Worm (Caenorhabditis elegans) whole organism, L4 larva: ENCODE results near the gene ztf-14.

Experiments
- D1046.2 ChIP-seq: fragments of 200-800 bp; sonication (Bioruptor generic); IDR thresholded peaks from 2 replicates; pipeline ENCODE4 v1.3.6; 2022; ENCODE audit warnings: missing genetic modification characterization, missing compliant biosample characterization
- F10B5.3 ChIP-seq: sonication (generic microtip); optimal IDR thresholded peaks from 2 replicates; lab custom pipeline; 2016; ENCODE audit warnings: mild to moderate bottlenecking, missing genetic modification characterization, missing compliant biosample characterization
- F44E2.7 ChIP-seq: fragments of 200-800 bp; sonication (Bioruptor generic); IDR thresholded peaks from 2 replicates; pipeline ENCODE4 v2.1.2; 2022; ENCODE audit warnings: missing genetic modification characterization, missing compliant biosample characterization
- T20F7.1 ChIP-seq: fragments of 200-800 bp; sonication (Bioruptor generic); optimal IDR thresholded peaks from 2 replicates; lab custom pipeline; 2018; ENCODE audit warnings: mild to moderate bottlenecking, missing genetic modification characterization, missing compliant biosample characterization
- Y75B8A.6 ChIP-seq: fragments of 200-800 bp; sonication (Bioruptor generic); IDR thresholded peaks from 2 replicates; pipeline ENCODE4 v1.3.6; 2022; ENCODE audit warnings: missing genetic modification reagents, missing genetic modification characterization, missing compliant biosample characterization
- ZK546.5 ChIP-seq, 2 experiments: sonication (generic microtip); optimal IDR thresholded peaks; 2 replicates each; lab custom pipeline; 2017; ENCODE audit warnings: missing biosample characterization in 2 of 2, missing genetic modification characterization in 2 of 2
- aly-2 ChIP-seq: sonication (generic microtip); optimal IDR thresholded peaks from 2 replicates; lab custom pipeline; 2018; ENCODE audit warnings: missing biosample characterization, missing genetic modification characterization
- ceh-28 ChIP-seq: fragments of 150-350 bp; optimal IDR thresholded peaks from 2 replicates; lab custom pipeline; 2014; ENCODE audit warnings: missing biosample characterization, missing genetic modification reagents, missing genetic modification characterization
- cey-2 ChIP-seq: sonication (generic microtip); optimal IDR thresholded peaks from 3 replicates; lab custom pipeline; 2017; ENCODE audit warnings: missing genetic modification characterization, mild to moderate bottlenecking, missing compliant biosample characterization, antibody characterized with exemption, borderline replicate concordance; ENCODE audit not compliant: insufficient read depth
- ctbp-1 ChIP-seq: fragments of 200-800 bp; sonication (Bioruptor generic); IDR thresholded peaks from 2 replicates; pipeline ENCODE4 v1.3.6; 2022; ENCODE audit warnings: missing genetic modification reagents, missing genetic modification characterization, missing compliant biosample characterization
- daf-12 ChIP-seq: fragments of 150-350 bp; optimal IDR thresholded peaks from 2 replicates; lab custom pipeline; 2014; ENCODE audit warnings: missing biosample characterization, missing genetic modification reagents, missing genetic modification characterization
- daf-16 ChIP-seq, 3 experiments: sonication (generic microtip); optimal IDR thresholded peaks; 2 replicates each; lab custom pipeline; 2016 to 2017; ENCODE audit warnings: missing genetic modification characterization in 3 of 3, missing genetic modification reagents in 3 of 3, mild to moderate bottlenecking in 2 of 3, missing compliant biosample characterization in 2 of 3, missing biosample characterization in 1 of 3, moderate library complexity in 1 of 3
- daf-19 ChIP-seq: fragments of 200-800 bp; sonication (Bioruptor generic); conservative IDR thresholded peaks from 2 replicates; pipeline ENCODE4 v1.3.6; 2022; ENCODE audit warnings: missing genetic modification characterization, missing compliant biosample characterization
- dmd-6 ChIP-seq: fragments of 200-800 bp; sonication (Bioruptor generic); IDR thresholded peaks from 2 replicates; pipeline ENCODE4 v1.3.6; 2022; ENCODE audit warnings: missing genetic modification reagents, missing genetic modification characterization, missing compliant biosample characterization
- dmd-8 ChIP-seq: fragments of 200-800 bp; sonication (Bioruptor generic); IDR thresholded peaks from 2 replicates; pipeline ENCODE4 v1.3.6; 2022; ENCODE audit warnings: missing genetic modification characterization, missing compliant biosample characterization
- dmd-9 ChIP-seq: fragments of 200-800 bp; sonication (Bioruptor generic); IDR thresholded peaks from 2 replicates; pipeline ENCODE4 v1.3.6; 2022; ENCODE audit warnings: missing genetic modification reagents, missing genetic modification characterization, missing compliant biosample characterization
- dve-1 ChIP-seq: sonication (generic microtip); optimal IDR thresholded peaks from 2 replicates; lab custom pipeline; 2017; ENCODE audit warnings: antibody characterized with exemption, mild to moderate bottlenecking, missing genetic modification characterization, missing compliant biosample characterization; ENCODE audit not compliant: insufficient read depth
- egl-27 ChIP-seq: sonication (generic microtip); optimal IDR thresholded peaks from 3 replicates; lab custom pipeline; 2017; ENCODE audit warnings: missing biosample characterization, missing genetic modification reagents, missing genetic modification characterization
- egl-43 ChIP-seq: fragments of 200-800 bp; sonication (Bioruptor generic); IDR thresholded peaks from 2 replicates; pipeline ENCODE4 v1.3.6; 2022; ENCODE audit warnings: missing genetic modification reagents, missing genetic modification characterization, missing compliant biosample characterization
- hif-1 ChIP-seq, 2 experiments: sonication (generic microtip); optimal IDR thresholded peaks; 2 replicates each; lab custom pipeline; 2016 to 2017; ENCODE audit warnings: missing compliant biosample characterization in 2 of 2, missing genetic modification characterization in 2 of 2, missing genetic modification reagents in 2 of 2, missing genotype in 2 of 2, mild to moderate bottlenecking in 1 of 2
- hlh-11 ChIP-seq: fragments of 200-800 bp; sonication (Bioruptor generic); optimal IDR thresholded peaks from 2 replicates; lab custom pipeline; 2018; ENCODE audit warnings: mild to moderate bottlenecking, missing genetic modification characterization, missing compliant biosample characterization
- hmg-1.1 ChIP-seq: fragments of 200-800 bp; sonication (Bioruptor generic); IDR thresholded peaks from 2 replicates; pipeline ENCODE4 v1.3.6; 2022; ENCODE audit warnings: missing genetic modification reagents, missing genetic modification characterization, missing compliant biosample characterization
- lim-7 ChIP-seq: fragments of 200-800 bp; sonication (Bioruptor generic); IDR thresholded peaks from 2 replicates; pipeline ENCODE4 v1.3.6; 2022; ENCODE audit warnings: missing genetic modification characterization, missing compliant biosample characterization
- lin-1 ChIP-seq: fragments of 200-800 bp; sonication (Bioruptor generic); IDR thresholded peaks from 2 replicates; pipeline ENCODE4 v1.3.6; 2022; ENCODE audit warnings: missing genetic modification reagents, missing genetic modification characterization, missing compliant biosample characterization
- lsy-2 ChIP-seq, 2 experiments: fragments of 150-350 bp in 1 of 2; sonication (generic microtip) in 1 of 2; optimal IDR thresholded peaks; 2 replicates each; lab custom pipeline; 2014 to 2017; ENCODE audit warnings: missing biosample characterization in 2 of 2, missing genetic modification characterization in 2 of 2
- madf-5 ChIP-seq, 2 experiments: fragments of 200-800 bp; sonication (Bioruptor generic); IDR thresholded peaks; 2 replicates each; pipeline ENCODE4 v1.3.6; 2022; ENCODE audit warnings: missing compliant biosample characterization in 2 of 2, missing genetic modification characterization in 2 of 2
- madf-9 ChIP-seq: fragments of 200-800 bp; sonication (Bioruptor generic); conservative IDR thresholded peaks from 2 replicates; pipeline ENCODE4 v1.3.6; 2022; ENCODE audit warnings: missing genetic modification reagents, missing genetic modification characterization, missing compliant biosample characterization
- mdl-1 ChIP-seq, 2 experiments: fragments of 150-350 bp in 1 of 2; sonication (generic microtip) in 1 of 2; optimal IDR thresholded peaks; 2 replicates each; lab custom pipeline; 2014 to 2017; ENCODE audit warnings: missing biosample characterization in 2 of 2, missing genetic modification characterization in 2 of 2
- mep-1 ChIP-seq: fragments of 150-350 bp; sonication (generic microtip); optimal IDR thresholded peaks from 3 replicates; lab custom pipeline; 2014; ENCODE audit warnings: missing biosample characterization, missing genetic modification characterization
- mes-2 ChIP-seq: sonication (generic microtip); optimal IDR thresholded peaks from 2 replicates; lab custom pipeline; 2016; ENCODE audit warnings: missing genotype, mild to moderate bottlenecking, missing genetic modification characterization, missing compliant biosample characterization; ENCODE audit not compliant: poor library complexity, severe bottlenecking
- mxl-3 ChIP-seq: fragments of 200-800 bp; sonication (Bioruptor generic); optimal IDR thresholded peaks from 2 replicates; lab custom pipeline; 2018; ENCODE audit warnings: mild to moderate bottlenecking, missing genetic modification characterization, missing compliant biosample characterization
- nhr-25 ChIP-seq: sonication (generic microtip); optimal IDR thresholded peaks from 2 replicates; lab custom pipeline; 2017; ENCODE audit warnings: missing genetic modification characterization, mild to moderate bottlenecking, missing compliant biosample characterization, antibody characterized with exemption, moderate library complexity, borderline replicate concordance; ENCODE audit not compliant: insufficient read depth
- nhr-28 ChIP-seq: fragments of 150-350 bp; optimal IDR thresholded peaks from 2 replicates; lab custom pipeline; 2014; ENCODE audit warnings: missing biosample characterization, missing genetic modification characterization
- nhr-42 ChIP-seq: fragments of 200-800 bp; sonication (Bioruptor generic); IDR thresholded peaks from 2 replicates; pipeline ENCODE4 v1.3.6; 2022; ENCODE audit warnings: missing genetic modification characterization, missing compliant biosample characterization
- nhr-48 ChIP-seq: sonication (generic microtip); optimal IDR thresholded peaks from 2 replicates; lab custom pipeline; 2016; ENCODE audit warnings: mild to moderate bottlenecking, missing genetic modification characterization, missing compliant biosample characterization
- nhr-76 ChIP-seq: fragments of 150-350 bp; optimal IDR thresholded peaks from 2 replicates; lab custom pipeline; 2014; ENCODE audit warnings: missing biosample characterization, missing genetic modification characterization
- nhr-77 ChIP-seq: fragments of 150-350 bp; optimal IDR thresholded peaks from 2 replicates; lab custom pipeline; 2014; ENCODE audit warnings: missing biosample characterization, missing genetic modification characterization
- pha-4 ChIP-seq, 2 experiments: fragments of 150-350 bp in 1 of 2; fragments of 200-800 bp in 1 of 2; sonication (Bioruptor generic) in 1 of 2; IDR thresholded peaks in 1 of 2; optimal IDR thresholded peaks in 1 of 2; 2 replicates each; pipeline versions ENCODE4 v1.3.6 to Lab custom; 2014 to 2022; ENCODE audit warnings: missing genetic modification characterization in 2 of 2, missing genetic modification reagents in 2 of 2, missing biosample characterization in 1 of 2, missing compliant biosample characterization in 1 of 2
- php-3 ChIP-seq: fragments of 200-800 bp; sonication (Bioruptor generic); IDR thresholded peaks from 2 replicates; pipeline ENCODE4 v1.3.6; 2022; ENCODE audit warnings: missing genetic modification reagents, missing genetic modification characterization, missing compliant biosample characterization
- pqm-1 ChIP-seq: sonication (generic microtip); optimal IDR thresholded peaks from 2 replicates; lab custom pipeline; 2017; ENCODE audit warnings: missing biosample characterization, missing genetic modification characterization
- rbr-2 ChIP-seq: sonication (generic microtip); optimal IDR thresholded peaks from 2 replicates; lab custom pipeline; 2016; ENCODE audit warnings: missing genotype, missing genetic modification characterization, missing compliant biosample characterization
- set-16 ChIP-seq: fragments of 200-800 bp; sonication (Bioruptor generic); IDR thresholded peaks from 2 replicates; pipeline ENCODE4 v1.3.6; 2022; ENCODE audit warnings: missing genetic modification reagents, missing genetic modification characterization, missing compliant biosample characterization
- spr-1 ChIP-seq: sonication (generic microtip); optimal IDR thresholded peaks from 2 replicates; lab custom pipeline; 2016; ENCODE audit warnings: mild to moderate bottlenecking, missing genetic modification characterization, missing compliant biosample characterization
- tra-1 ChIP-seq: fragments of 200-800 bp; sonication (Bioruptor generic); IDR thresholded peaks from 2 replicates; pipeline ENCODE4 v1.3.6; 2022; ENCODE audit warnings: missing genetic modification reagents, missing genetic modification characterization, missing compliant biosample characterization
- zag-1 ChIP-seq: fragments of 150-350 bp; optimal IDR thresholded peaks from 2 replicates; lab custom pipeline; 2014; ENCODE audit warnings: missing biosample characterization, missing genetic modification characterization
- zip-11 ChIP-seq: fragments of 200-800 bp; sonication (Bioruptor generic); IDR thresholded peaks from 2 replicates; pipeline ENCODE4 v1.3.6; 2022; ENCODE audit warnings: missing genetic modification characterization, missing compliant biosample characterization
- zip-2 ChIP-seq: fragments of 150-350 bp; optimal IDR thresholded peaks from 2 replicates; lab custom pipeline; 2014; ENCODE audit warnings: missing biosample characterization, missing genetic modification characterization
- ztf-7 ChIP-seq: fragments of 150-350 bp; optimal IDR thresholded peaks from 2 replicates; lab custom pipeline; 2014; ENCODE audit warnings: missing biosample characterization, missing genetic modification characterization

ztf-14 gene

ce11 chrX:14504551-14504902 is 8.6 kb downstream of the ztf-14 start:
- TF ChIP-seq dve-1: peak; percentile 54
- no peak for TF ChIP-seq madf-9
- no peak for TF ChIP-seq daf-12 (tag; lab: Kevin White, UChicago)
- TF ChIP-seq dmd-8 (GFP tag; lab: Robert Waterston, UW): 0 out of 2 replicates have a peak, but pooled peaks have one; percentile 22
- TF ChIP-seq egl-43 (GFP tag; lab: Robert Waterston, UW): no peak
- no peak for TF ChIP-seq nhr-76 (tag; lab: Kevin White, UChicago)
- TF ChIP-seq cey-2: no peak
- no peak for TF ChIP-seq pha-4 (GFP tag; IDR thresholded peaks at IDR 0.05; lab: Robert Waterston, UW)
- no peak for TF ChIP-seq pha-4 (tag; optimal IDR thresholded peaks at IDR 0.05; lab: Kevin White, UChicago)
- no peak for TF ChIP-seq daf-16 (GFP tag; optimal IDR thresholded peaks at IDR 0.05; lab: Kevin White, UChicago)
- peak; percentile 36 for TF ChIP-seq daf-16 (tag; optimal IDR thresholded peaks at IDR 0.05; lab: Kevin White, UChicago)
- TF ChIP-seq tra-1 (GFP tag; lab: Robert Waterston, UW): 0 out of 2 replicates have a peak, but pooled peaks have one; percentile 12
- TF ChIP-seq egl-27: no peak
- no peak for TF ChIP-seq ceh-28
- 0 out of 2 replicates have a peak, but pooled peaks have one; percentile 20 for TF ChIP-seq lin-1
- TF ChIP-seq zag-1 (tag; lab: Kevin White, UChicago): no peak
- TF ChIP-seq mxl-3: peak; percentile 47
- peak; percentile 41; the same call in 1 of the 2 replicates for TF ChIP-seq php-3 (GFP tag; lab: Robert Waterston, UW)
- TF ChIP-seq pqm-1 (tag; lab: Kevin White, UChicago): peak; percentile 72
- TF ChIP-seq ztf-7 (tag; lab: Kevin White, UChicago): no peak
- peak; percentile 35 for TF ChIP-seq dmd-6 (GFP tag; lab: Robert Waterston, UW)
- peak; percentile 7 for TF ChIP-seq F10B5.3 (tag; lab: Kevin White, UChicago)
- TF ChIP-seq mes-2 (tag; lab: Kevin White, UChicago): no peak
- TF ChIP-seq hlh-11 (tag; lab: Kevin White, UChicago): peak; percentile 41
- TF ChIP-seq dmd-9: no peak
- TF ChIP-seq lsy-2 (tag; optimal IDR thresholded peaks at IDR 0.05; lab: Kevin White, UChicago): no peak
- no peak for TF ChIP-seq aly-2 (tag; lab: Kevin White, UChicago)
- no peak for TF ChIP-seq zip-2 (tag; lab: Kevin White, UChicago)
- TF ChIP-seq nhr-77 (tag; lab: Kevin White, UChicago): no peak
- TF ChIP-seq zip-11 (GFP tag; lab: Robert Waterston, UW): no peak
- peak; percentile 83 for TF ChIP-seq nhr-28 (tag; lab: Kevin White, UChicago)
- TF ChIP-seq D1046.2: no peak
- no peak for TF ChIP-seq madf-5 (GFP tag; IDR thresholded peaks at IDR 0.05; lab: Robert Waterston, UW)
- TF ChIP-seq F44E2.7: 0 out of 2 replicates have a peak, but pooled peaks have one; percentile 0
- no peak for TF ChIP-seq daf-19 (GFP tag; lab: Robert Waterston, UW)
- no peak for TF ChIP-seq nhr-42
- no peak for TF ChIP-seq hif-1 (tag; optimal IDR thresholded peaks at IDR 0.05; lab: Kevin White, UChicago)

ce11 chrX:14505578-14506353 is 9.9 kb downstream of the ztf-14 start:
- no peak for TF ChIP-seq T20F7.1 (GFP tag; lab: Kevin White, UChicago)
- no peak for TF ChIP-seq ZK546.5 (tag; optimal IDR thresholded peaks at IDR 0.05; lab: Kevin White, UChicago)
- peak; percentile 94 for TF ChIP-seq hlh-11 (tag; lab: Kevin White, UChicago)
- TF ChIP-seq set-16 (GFP tag; lab: Robert Waterston, UW): peak; percentile 68
- 0 out of 2 replicates have a peak, but pooled peaks have one; percentile 45 for TF ChIP-seq lim-7 (GFP tag; lab: Robert Waterston, UW)
- TF ChIP-seq rbr-2 (tag; lab: Kevin White, UChicago): peak; percentile 13
- no peak for TF ChIP-seq F44E2.7
- TF ChIP-seq mxl-3: peak; percentile 90
- TF ChIP-seq ctbp-1 (GFP tag; lab: Robert Waterston, UW): 0 out of 2 replicates have a peak, but pooled peaks have one; percentile 32
- peak; percentile 33 to 81 for TF ChIP-seq mdl-1 (tag; optimal IDR thresholded peaks at IDR 0.05; lab: Kevin White, UChicago)
- TF ChIP-seq nhr-42: 0 out of 2 replicates have a peak, but pooled peaks have one; percentile 42
- TF ChIP-seq hmg-1.1 (GFP tag; lab: Robert Waterston, UW): peak; percentile 54
- TF ChIP-seq nhr-25 (tag; lab: Kevin White, UChicago): no peak
- no peak for TF ChIP-seq spr-1 (tag; lab: Kevin White, UChicago)
- peak; percentile 55 for TF ChIP-seq mep-1 (tag; lab: Kevin White, UChicago)
- TF ChIP-seq Y75B8A.6 (GFP tag; lab: Robert Waterston, UW): no peak
- peak; percentile 60 for TF ChIP-seq nhr-48 (tag; lab: Kevin White, UChicago)
